Fruit fly (Drosophila melanogaster) whole organism, embryonic: ENCODE measurements around the gene CG5171.

Experiments
- CG11695 ChIP-seq: fragments of 200-800 bp; sonication (Bioruptor generic); IDR thresholded peaks from 3 replicates; pipeline ENCODE4 v1.3.6; 2022; ENCODE audit warnings: missing biosample characterization, missing genetic modification characterization
- CG1529 ChIP-seq: fragments of 200-800 bp; sonication (Bioruptor generic); optimal IDR thresholded peaks from 3 replicates; lab custom pipeline; 2018; ENCODE audit warnings: missing biosample characterization, missing genetic modification characterization
- CG2678 ChIP-seq: fragments of 200-800 bp; sonication (Bioruptor generic); optimal IDR thresholded peaks from 3 replicates; lab custom pipeline; 2019; ENCODE audit warnings: missing biosample characterization, mild to moderate bottlenecking, missing genetic modification characterization, moderate library complexity
- CG31441 ChIP-seq: fragments of 200-800 bp; sonication (Bioruptor generic); IDR thresholded peaks from 2 replicates; pipeline ENCODE4 v1.3.6; 2022; ENCODE audit warnings: missing biosample characterization, missing genetic modification characterization
- D ChIP-seq, 2 experiments: fragments of 200-800 bp in 1 of 2; fragments of >200 bp in 1 of 2; sonication (Bioruptor generic) in 1 of 2; optimal IDR thresholded peaks; 2 replicates in 1 of 2; 3 replicates in 1 of 2; lab custom pipeline; 2017; ENCODE audit warnings: mild to moderate bottlenecking in 1 of 2, missing biosample characterization in 1 of 2, missing genetic modification characterization in 1 of 2, missing genetic modification reagents in 1 of 2
- dati ChIP-seq: fragments of 200-800 bp; sonication (Bioruptor generic); IDR thresholded peaks from 2 replicates; pipeline ENCODE4 v1.3.6; 2022; ENCODE audit warnings: missing biosample characterization, missing genetic modification characterization
- fru ChIP-seq: fragments of >200 bp; optimal IDR thresholded peaks from 2 replicates; lab custom pipeline; 2017
- fu2 ChIP-seq: fragments of 200-800 bp; sonication (Bioruptor generic); optimal IDR thresholded peaks from 2 replicates; lab custom pipeline; 2016; ENCODE audit warnings: missing biosample characterization, missing genetic modification characterization
- ham ChIP-seq: fragments of 200-800 bp; sonication (Bioruptor generic); IDR thresholded peaks from 2 replicates; pipeline ENCODE4 v1.3.6; 2022; ENCODE audit warnings: missing biosample characterization, missing genetic modification characterization
- mld ChIP-seq: fragments of 200-800 bp; sonication (Bioruptor generic); IDR thresholded peaks from 3 replicates; pipeline ENCODE4 v1.3.6; 2022; ENCODE audit warnings: missing biosample characterization, missing genetic modification characterization; ENCODE audit not compliant: partially characterized antibody

- TF ChIP-seq mld (GFP tag; lab: Robert Waterston, UW) (no peak), CG2678 (tag; lab: Kevin White, UChicago) (no peak), CG1529 (no peak), CG11695 (GFP tag; lab: Robert Waterston, UW) (no peak), dati (GFP tag; lab: Robert Waterston, UW) (no peak), CG31441 (no peak), fru (lab: Kevin White, UChicago) (no peak), fu2 (GFP tag; lab: Kevin White, UChicago) (no peak), D (optimal IDR thresholded peaks at IDR 0.05; lab: Kevin White, UChicago) (no peak), D (GFP tag; optimal IDR thresholded peaks at IDR 0.05; lab: Kevin White, UChicago) (no peak), ham (GFP tag; lab: Robert Waterston, UW) (no peak)
Observed at dm6 chr2L:7410609-7411008, 9.5 kb downstream of the CG5171 start, which contains the start of gene CG15818.
